Worm (Caenorhabditis elegans) whole organism, dauer: ENCODE data around the gene C16C4.1.
"Not testable (repeated sequence)": the region's sequence is repeated elsewhere in the genome, so short reads cannot be mapped to it uniquely, and the experiment has no call there.

Experiments
- unc-62 ChIP-seq: sonication (generic microtip); optimal IDR thresholded peaks from 2 replicates; lab custom pipeline; 2017; ENCODE audit warnings: missing biosample characterization, missing genetic modification reagents, missing genetic modification characterization

The C16C4.1 gene

DNA sequence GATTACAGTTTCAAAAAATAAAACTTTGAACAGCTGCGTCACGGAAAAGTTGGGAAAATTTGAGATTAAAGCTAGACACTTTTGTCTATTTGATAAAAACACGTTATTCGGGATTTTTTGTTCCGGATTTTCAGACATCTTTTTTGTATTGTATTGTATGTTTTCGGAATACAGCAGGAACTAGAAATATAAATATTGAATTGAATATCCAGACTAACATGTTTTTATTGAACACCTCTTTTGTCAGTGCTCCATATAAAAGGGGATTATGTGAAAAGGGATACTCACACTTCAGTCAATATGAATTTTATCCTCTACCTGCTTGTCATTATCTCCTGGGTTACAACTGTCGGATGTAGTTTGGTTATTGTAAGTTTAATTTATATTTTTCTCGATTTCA, at the start of gene C16C4.1:
TSS of gene C16C4.1 (plus strand) at position 301 of the 400 bp plus-strand sequence.
- no peak for TF ChIP-seq unc-62 (GFP tag; lab: Kevin White, UChicago)

DNA sequence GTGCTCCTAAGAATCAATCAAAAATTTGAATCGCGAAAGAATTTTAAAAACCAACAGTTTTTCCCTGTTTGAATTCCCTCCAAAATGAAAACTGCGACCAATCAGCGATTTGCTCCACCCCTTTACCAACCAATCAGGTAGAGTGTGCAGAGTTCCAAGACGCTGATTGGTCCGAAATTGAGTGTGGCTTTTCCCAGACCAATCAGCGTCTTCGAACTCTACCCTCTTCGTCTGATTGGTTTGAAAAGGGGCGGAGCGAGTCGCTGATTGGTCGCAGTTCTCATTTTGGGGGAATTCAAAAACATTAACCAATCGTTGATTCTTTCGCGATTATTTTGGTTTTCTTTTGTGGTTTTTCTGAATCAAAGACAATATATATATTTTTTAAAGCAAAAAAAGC, 49.5 kb upstream of the C16C4.1 start:
- no peak for TF ChIP-seq unc-62 (GFP tag; lab: Kevin White, UChicago)

DNA sequence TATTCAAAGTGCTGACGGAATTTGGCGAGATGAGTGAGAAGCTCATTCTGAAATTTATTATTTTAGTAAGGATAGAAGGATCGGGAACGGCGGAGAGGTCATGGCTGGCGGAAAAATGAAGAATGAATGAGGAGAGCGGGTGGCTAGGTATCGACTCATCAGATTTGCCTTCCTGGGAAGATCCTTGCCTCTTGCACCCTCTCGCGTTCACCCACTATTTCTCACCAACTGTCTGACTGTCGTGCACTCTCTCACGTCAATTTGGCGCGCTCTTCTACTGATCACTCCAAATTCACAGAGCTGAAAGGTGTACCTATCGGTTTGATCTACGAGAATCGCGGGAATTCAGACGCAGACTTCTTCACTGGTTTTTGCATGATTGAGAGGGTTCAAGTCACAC, 45.9 kb upstream of the C16C4.1 start, which contains the start of gene fbxb-97:
TSS of gene fbxb-97 (minus strand) at position 53 of the 400 bp plus-strand sequence.
- no peak for TF ChIP-seq unc-62 (GFP tag; lab: Kevin White, UChicago)

DNA sequence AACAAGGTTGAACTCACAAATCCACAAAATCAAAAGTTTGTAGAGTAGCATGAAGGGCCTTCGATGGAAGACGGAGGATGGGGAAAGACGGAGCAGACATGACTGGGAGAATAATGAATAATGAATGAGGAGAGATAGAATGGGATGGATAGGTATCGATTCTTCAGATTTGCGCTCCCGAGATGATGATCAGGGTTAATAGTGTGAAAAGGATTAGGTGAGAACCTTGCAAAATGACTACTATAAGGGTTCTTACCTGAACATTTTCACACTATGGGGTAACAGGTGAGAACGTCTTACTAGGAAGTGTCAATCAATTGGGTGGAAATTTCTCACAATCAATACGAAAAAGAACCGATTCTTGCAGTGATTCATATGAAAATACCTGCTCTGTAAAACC, 43.7 kb upstream of the C16C4.1 start, which contains the start of gene fbxb-96:
TSS of gene fbxb-96 (minus strand) at position 101 of the 400 bp plus-strand sequence.
- TF ChIP-seq unc-62 (GFP tag; lab: Kevin White, UChicago) = no peak

ce11 chrII:1850840-1851294, 43.1 kb upstream of the C16C4.1 start, which contains the start of gene C52E2.3:
Gene C52E2.3 (plus strand): TSS chrII:1851244.
- TF ChIP-seq unc-62 (GFP tag; lab: Kevin White, UChicago) = no peak

DNA sequence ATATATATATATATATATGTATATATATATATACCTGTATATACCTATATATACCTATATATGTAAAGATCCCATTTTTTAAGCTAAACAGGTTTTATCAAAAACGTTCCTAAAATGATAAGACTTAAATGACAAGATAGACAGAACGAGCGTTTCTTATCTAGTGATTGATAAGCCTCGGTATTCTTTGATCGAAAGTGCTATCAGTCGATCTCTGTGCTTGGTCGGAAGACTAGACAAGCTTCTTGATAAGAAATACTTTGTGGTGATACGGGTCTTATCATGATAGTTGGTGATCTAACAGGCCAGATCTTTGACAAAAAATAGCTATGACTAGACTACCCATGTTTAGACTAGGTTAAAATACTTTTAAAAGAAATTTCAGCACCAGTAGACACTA, 42.3 kb upstream of the C16C4.1 start:
- TF ChIP-seq unc-62 (GFP tag; lab: Kevin White, UChicago) = no peak

DNA sequence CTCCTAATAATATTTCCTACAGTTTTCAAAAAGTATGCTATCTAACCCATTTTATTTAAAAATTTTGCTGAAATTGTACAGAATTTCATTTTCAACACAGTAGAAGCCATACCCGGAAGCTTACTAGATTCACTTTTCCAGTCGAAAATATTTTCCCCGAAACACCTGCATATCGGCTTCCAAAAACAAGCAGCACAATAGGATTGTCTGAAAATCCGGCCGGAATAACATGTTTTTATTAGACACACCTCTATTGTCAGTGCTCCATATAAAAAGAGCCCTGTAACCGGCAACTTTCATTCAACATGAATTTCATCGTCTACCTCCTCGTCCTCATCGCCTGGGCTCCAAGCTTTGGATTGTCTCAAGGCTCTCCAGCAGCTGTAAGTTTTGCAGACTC, 41.5 kb upstream of the C16C4.1 start, which contains the start of gene C52E2.2:
TSS of gene C52E2.2 (plus strand) at position 301 of the 400 bp plus-strand sequence.
- TF ChIP-seq unc-62 (GFP tag; lab: Kevin White, UChicago) = no peak

ce11 chrII:1854094-1854493, 39.9 kb upstream of the C16C4.1 start, which contains the start of gene fbxb-95:
Gene fbxb-95 (plus strand): TSS chrII:1854394.
- TF ChIP-seq unc-62 (GFP tag; lab: Kevin White, UChicago) = not testable (repeated sequence)

- not testable (repeated sequence) for TF ChIP-seq unc-62 (GFP tag; lab: Kevin White, UChicago)
Measured at ce11 chrII:1861285-1861793, 32.7 kb upstream of the C16C4.1 start, which contains the start of gene C16C4.18. Gene C16C4.18 (minus strand): TSS chrII:1861335.

ce11 chrII:1862334-1862733, 31.7 kb upstream of the C16C4.1 start, which contains the start of gene fbxb-98:
Gene fbxb-98 (plus strand): TSS chrII:1862634.
- TF ChIP-seq unc-62 (GFP tag; lab: Kevin White, UChicago) = not testable (repeated sequence)

ce11 chrII:1864278-1864677, 29.7 kb upstream of the C16C4.1 start, which contains the start of gene C16C4.17:
Gene C16C4.17 (plus strand): TSS chrII:1864578.
- TF ChIP-seq unc-62 (GFP tag; lab: Kevin White, UChicago) = no peak

- no peak for TF ChIP-seq unc-62 (GFP tag; lab: Kevin White, UChicago)
Measured at ce11 chrII:1865683-1866431, 28.2 kb upstream of the C16C4.1 start, which contains the start of gene math-15. Gene math-15 (plus strand): TSS chrII:1866381.

DNA sequence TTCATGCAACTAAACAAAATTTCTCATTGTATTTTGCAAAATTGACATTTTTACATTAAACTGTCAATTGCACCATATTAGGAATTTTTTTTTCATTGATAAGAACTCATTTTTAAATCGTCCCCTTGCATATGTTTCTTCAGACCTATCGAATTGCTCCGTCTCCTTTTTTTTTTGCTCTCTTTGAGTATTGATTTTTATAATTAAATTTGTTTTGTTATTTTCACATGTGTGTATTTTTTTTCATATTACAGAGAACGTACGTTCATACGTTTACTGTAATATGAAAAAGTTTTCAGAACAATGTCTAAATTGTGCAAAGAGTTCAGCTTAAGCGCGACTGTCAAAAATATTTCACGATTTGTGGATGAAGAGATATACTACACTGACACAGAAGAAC, 24.9 kb upstream of the C16C4.1 start, which contains the start of gene math-14:
TSS of gene math-14 (plus strand) at position 301 of the 400 bp plus-strand sequence.
- TF ChIP-seq unc-62 (GFP tag; lab: Kevin White, UChicago) = no peak

DNA sequence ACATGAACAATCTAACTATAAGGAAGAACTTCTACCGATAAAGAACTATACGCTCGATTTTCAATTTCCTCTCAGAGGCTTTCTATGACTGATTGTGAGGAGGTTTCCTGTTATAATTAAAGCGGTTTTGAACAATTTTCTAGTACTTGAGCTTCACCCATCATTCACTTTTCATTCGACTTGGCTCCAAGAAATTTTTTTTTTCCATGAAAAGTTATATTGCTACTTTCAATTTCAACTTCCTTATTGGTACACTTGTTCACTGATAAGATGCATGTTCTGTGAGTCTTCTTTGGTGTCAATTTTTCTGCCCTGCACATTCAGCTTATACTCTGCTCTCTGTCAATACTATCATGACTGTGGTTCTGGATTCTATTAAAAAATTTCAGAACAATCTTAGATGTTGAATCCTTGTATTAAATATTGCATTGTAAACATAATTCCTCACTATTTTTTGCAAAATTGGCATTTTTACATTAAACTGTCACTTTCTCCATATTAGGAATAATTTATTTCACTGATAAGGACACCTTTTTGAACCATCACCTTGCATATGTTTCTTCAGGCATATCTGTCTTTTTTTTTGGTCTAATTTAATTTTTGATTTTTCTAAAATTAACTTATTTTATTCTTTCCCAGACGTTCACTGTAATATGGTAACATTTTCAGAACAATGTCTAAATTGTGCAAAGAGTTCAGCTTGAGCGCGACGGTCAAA, 23.0 kb upstream of the C16C4.1 start, which contains the start of gene math-10:
TSS of gene math-10 (plus strand) at position 668 of the 718 bp plus-strand sequence.
- no peak for TF ChIP-seq unc-62 (GFP tag; lab: Kevin White, UChicago)

- no peak for TF ChIP-seq unc-62 (GFP tag; lab: Kevin White, UChicago)
Measured at ce11 chrII:1875658-1876057, 18.4 kb upstream of the C16C4.1 start, which contains the start of gene math-13. Gene math-13 (plus strand): TSS chrII:1875958.
